Fruit fly (Drosophila melanogaster) ovary, adult (tissue): Measurements from ENCODE around the gene Tpt.

Experiments
- CG17801 ChIP-seq: fragments of 200-800 bp; optimal IDR thresholded peaks from 2 replicates; lab custom pipeline; 2019; ENCODE audit warnings: missing biosample characterization, mild to moderate bottlenecking, missing genetic modification characterization, moderate library complexity; ENCODE audit not compliant: partially characterized antibody

Gene Tpt

dm6 chr3L:8405123-8405522, at the start of gene Tpt, which contains the start of the genes mkg-p and CG13667:
Tpt (minus strand) TSS chr3L:8405277.
mkg-p (minus strand) TSS chr3L:8405277.
CG13667 (plus strand) TSS chr3L:8405454.
- TF ChIP-seq CG17801 (GFP tag; lab: Kevin White, UChicago): no peak

DNA sequence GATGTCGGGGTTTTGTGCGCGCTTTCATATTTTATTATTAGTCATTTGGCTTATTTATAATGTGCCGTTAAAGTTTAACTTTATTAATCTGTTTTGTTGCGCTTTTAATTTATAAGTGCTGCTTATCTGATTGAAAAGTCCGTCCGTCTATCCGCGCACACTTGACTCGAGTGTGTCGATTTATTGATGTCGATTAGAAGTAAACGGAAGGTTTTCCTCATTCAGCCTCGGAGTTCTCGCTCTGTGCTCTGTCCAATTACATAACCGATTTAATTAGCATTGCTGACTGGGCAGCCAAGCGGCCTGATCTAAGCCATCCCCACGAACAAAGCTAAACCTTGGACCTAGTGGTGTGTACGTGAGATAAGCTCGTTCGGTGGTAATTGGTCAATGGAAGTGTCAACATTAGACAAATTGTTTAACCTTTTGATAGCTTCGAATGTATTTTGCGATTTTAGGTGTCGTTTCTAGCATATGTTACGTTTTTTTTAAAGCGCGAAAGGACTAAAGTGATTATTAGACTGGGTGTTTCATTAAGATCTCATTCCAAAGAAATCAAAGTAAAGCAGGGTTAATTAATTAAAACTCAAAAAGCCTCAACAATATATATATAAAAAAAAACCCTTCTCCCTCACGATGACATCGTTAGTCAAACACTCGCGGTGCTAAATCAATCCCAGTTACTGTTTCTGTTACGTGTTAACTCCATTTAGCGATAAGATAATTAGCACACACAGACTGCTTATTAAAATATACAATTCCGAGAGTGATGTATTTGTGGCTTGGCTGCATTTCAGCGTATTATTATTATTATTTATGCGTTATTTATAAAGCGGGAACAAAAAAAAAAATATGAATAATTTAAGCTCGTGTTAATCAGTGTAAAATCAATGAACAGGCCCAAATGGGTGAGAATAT, 48.6 kb upstream of the Tpt start:
- no peak for TF ChIP-seq CG17801 (GFP tag; lab: Kevin White, UChicago)

- no peak for TF ChIP-seq CG17801 (GFP tag; lab: Kevin White, UChicago)
These were observed 47.9 kb upstream of the Tpt start for dm6 chr3L:8452986-8453385.

- no peak for TF ChIP-seq CG17801 (GFP tag; lab: Kevin White, UChicago)
These were observed 47.0 kb upstream of the Tpt start for dm6 chr3L:8451966-8452620.

- no peak for TF ChIP-seq CG17801 (GFP tag; lab: Kevin White, UChicago)
These were observed 45.7 kb upstream of the Tpt start for dm6 chr3L:8450747-8451146.

DNA sequence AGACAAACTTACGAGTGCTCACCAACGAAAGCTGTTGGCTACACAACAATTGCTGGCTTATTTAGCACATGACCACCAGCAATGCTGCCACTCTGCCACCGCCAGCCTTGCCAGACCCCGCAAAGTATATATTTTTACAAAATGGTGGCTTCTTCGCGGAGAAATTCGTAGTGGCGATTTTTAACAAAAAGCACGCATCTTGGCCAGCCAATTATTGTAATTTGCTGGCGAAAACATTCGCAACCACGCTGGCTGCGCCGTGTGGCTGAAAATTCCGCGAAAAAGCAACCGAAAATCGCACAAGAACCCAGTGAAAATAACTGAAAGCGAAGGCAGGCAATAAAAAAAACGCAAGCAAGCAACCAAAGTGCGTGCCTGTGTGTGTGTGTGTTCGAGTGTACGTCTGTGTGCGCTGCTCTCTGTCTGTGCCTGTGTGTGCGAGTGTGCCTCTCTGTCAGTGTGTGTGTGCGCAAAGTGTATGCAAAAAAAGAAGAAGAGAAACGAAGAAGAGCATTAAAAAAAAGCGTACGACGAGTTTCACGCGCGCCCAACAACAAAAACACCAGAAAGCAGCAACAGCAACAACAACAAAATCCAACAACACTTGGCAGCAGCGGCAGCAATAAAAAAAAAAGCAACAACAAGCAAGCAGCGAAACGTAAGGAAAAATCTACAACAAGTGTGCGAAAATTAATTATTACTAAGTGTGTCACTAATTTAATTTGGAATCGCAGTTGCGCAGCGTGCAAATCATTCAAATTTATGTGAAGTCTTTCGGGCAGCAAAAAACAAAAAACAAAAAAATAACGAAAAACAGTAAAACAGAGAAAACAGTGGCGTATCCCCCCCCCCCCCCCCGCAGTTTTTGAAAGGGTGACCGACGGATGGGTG, 45.0 kb upstream of the Tpt start, which contains the start of gene Gug:
Gug (plus strand) TSS at position 123 of the 891 bp plus-strand sequence.
- peak; percentile 89 for TF ChIP-seq CG17801 (GFP tag; lab: Kevin White, UChicago)

DNA sequence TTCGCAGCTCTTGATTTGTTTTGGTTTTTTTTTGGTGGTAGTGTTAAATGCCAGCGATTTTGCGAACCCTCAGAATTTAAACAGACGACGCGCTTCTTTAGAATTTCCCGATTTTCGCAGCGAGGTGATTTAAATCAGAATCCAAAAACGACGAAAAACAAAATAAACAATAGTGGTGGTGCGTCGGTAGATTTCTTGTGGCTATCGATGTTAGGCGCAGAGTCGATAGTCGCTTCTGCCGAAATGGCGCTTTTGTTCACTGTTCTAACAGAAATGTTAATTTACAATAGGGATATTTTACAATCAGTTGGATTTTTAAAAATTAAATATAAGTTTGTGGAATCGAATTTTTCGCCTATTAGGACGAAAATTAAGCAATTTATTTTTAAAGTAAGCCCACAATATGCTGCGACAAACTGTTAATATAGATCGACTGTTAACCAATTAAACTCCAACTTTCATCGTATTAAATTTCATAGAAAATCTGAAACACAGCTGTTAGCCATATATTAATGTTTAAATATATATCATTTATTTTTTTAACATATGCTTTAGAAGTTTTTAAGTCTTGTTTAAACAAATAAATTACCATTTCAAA, 44.2 kb upstream of the Tpt start, which contains the start of gene CG6983:
CG6983 (minus strand) TSS at position 176 of the 598 bp plus-strand sequence.
- TF ChIP-seq CG17801 (GFP tag; lab: Kevin White, UChicago): peak; percentile 30

- TF ChIP-seq CG17801 (GFP tag; lab: Kevin White, UChicago): no peak
These were observed 43.4 kb upstream of the Tpt start for dm6 chr3L:8448517-8448889.

dm6 chr3L:8447795-8448516, 42.9 kb upstream of the Tpt start:
- TF ChIP-seq CG17801 (GFP tag; lab: Kevin White, UChicago): peak; percentile 18

DNA sequence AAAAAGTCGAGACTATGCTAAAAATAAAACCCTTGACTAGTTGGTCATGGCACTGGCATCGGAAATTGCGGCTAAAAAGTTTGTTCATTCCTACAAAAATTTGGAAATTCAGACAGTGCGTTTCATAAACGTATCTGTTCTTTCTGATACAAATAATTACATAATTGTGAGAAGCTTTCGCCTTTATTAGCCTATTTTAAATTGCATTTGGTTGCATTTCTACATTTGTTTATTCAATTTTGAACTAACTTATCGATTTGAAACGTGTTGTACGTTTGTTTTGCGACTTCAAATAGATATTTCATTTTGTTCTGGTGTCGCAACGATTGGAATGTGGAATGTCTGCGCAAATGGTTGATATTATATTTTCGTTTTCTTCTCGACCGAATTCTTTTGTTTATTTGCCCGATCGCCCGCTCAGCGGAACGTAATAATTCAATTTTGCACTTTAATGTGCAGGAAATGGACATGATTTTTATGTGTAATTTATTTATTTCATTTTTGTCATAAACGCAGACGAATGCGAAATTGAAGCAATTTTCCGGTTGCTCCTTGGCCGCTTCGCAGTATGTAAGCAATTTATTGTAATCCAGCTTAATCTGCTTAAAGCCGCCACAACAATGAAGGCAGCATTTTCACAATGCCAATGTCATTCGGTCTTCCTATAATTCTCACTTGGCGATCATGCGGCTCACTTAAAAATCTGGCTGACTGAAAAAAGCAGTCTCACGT, 41.1 kb upstream of the Tpt start:
- no peak for TF ChIP-seq CG17801 (GFP tag; lab: Kevin White, UChicago)

DNA sequence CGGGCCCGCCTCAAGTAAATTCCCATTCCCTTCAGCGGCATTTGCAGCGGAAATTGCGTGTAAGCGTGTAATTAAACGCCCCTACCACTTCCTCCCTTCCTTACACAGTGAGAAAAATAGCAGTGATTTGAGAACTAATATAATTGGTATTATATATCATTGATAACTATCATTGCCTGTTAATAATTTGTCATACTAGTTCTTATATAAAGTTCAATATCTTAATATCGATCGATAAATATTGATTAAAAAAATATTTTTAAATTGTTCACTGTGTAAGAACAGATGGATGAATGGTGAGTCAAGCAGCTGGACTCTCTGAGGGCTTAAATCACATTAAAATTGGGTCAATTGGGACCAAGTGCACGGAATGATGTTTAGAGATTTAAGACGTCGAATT, 40.0 kb upstream of the Tpt start:
- peak; percentile 67 for TF ChIP-seq CG17801 (GFP tag; lab: Kevin White, UChicago)

- peak; percentile 73 for TF ChIP-seq CG17801 (GFP tag; lab: Kevin White, UChicago)
These were observed 36.9 kb upstream of the Tpt start, which contains the start of gene Unr for dm6 chr3L:8441745-8442575. Unr (minus strand) TSS chr3L:8442381.
